Worm (Caenorhabditis elegans): ENCODE data around the gene smf-2.

DNA sequence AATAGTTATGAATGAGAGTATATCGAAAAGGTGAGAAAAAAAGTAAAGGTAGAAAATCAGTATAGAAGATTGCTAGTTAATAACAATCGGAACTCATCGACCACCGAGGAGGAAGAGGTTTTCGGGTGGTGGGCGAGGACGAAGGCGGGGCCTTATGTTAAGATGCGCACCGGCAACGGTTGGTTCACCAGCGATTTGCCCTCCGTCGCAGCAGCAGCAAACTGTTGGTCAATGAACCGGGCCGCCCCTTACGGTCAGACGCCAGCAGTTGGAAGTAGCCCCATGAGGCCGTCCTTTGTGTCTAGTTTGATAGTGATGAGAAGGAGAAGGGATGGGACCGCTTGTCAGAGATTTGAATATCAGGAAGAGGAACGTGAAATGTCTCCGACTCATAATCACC lies 49.6 kb downstream of the smf-2 start, which contains the start of gene nhr-137:
- TF ChIP-seq skn-1 (tag; optimal IDR thresholded peaks at IDR 0.05) (no peak), nhr-25 (tag; optimal IDR thresholded peaks at IDR 0.05) (no peak), pha-4 (tag; optimal IDR thresholded peaks at IDR 0.05) (no peak), ceh-82 (tag; optimal IDR thresholded peaks at IDR 0.05) (no peak), pqm-1 (tag; optimal IDR thresholded peaks at IDR 0.05) (no peak), lin-39 (tag; optimal IDR thresholded peaks at IDR 0.05) (no peak), ZK546.5 (tag; optimal IDR thresholded peaks at IDR 0.05) (no peak), hmg-11 (tag; optimal IDR thresholded peaks at IDR 0.05) (no peak), egl-27 (tag; optimal IDR thresholded peaks at IDR 0.05) (no peak), nhr-77 (tag; optimal IDR thresholded peaks at IDR 0.05) (no peak), nhr-28 (tag; optimal IDR thresholded peaks at IDR 0.05) (no peak), aly-2 (tag; optimal IDR thresholded peaks at IDR 0.05) (no peak)
